Fruit fly (Drosophila melanogaster) whole organism, embryonic: ENCODE measurements around the gene CG9733.

Experiments
- CG10979 ChIP-seq: fragments of 200-800 bp; sonication (Bioruptor generic); optimal IDR thresholded peaks from 2 replicates; lab custom pipeline; 2018; ENCODE audit warnings: missing biosample characterization, mild to moderate bottlenecking, missing genetic modification characterization, moderate library complexity
- CG11456 ChIP-seq: fragments of 200-800 bp; sonication (Bioruptor generic); IDR thresholded peaks from 3 replicates; pipeline ENCODE4 v1.3.6; 2022; ENCODE audit warnings: missing biosample characterization, missing genetic modification characterization
- CG12219 ChIP-seq: fragments of 200-800 bp; sonication (Bioruptor generic); optimal IDR thresholded peaks from 3 replicates; lab custom pipeline; 2018; ENCODE audit warnings: missing biosample characterization, mild to moderate bottlenecking, missing genetic modification characterization
- CG12299 ChIP-seq: fragments of 200-800 bp; sonication (Bioruptor generic); optimal IDR thresholded peaks from 2 replicates; lab custom pipeline; 2018; ENCODE audit warnings: missing biosample characterization, mild to moderate bottlenecking, missing genetic modification characterization
- CG14710 ChIP-seq: fragments of 200-800 bp; sonication (Bioruptor generic); optimal IDR thresholded peaks from 3 replicates; lab custom pipeline; 2019; ENCODE audit warnings: missing biosample characterization, mild to moderate bottlenecking, missing genetic modification characterization, moderate library complexity
- CG17328 ChIP-seq: fragments of 200-800 bp; sonication (Bioruptor generic); IDR thresholded peaks from 2 replicates; pipeline ENCODE4 v1.3.6; 2022; ENCODE audit warnings: missing biosample characterization, missing genetic modification characterization
- CG18476 ChIP-seq: fragments of 200-800 bp; sonication (Bioruptor generic); optimal IDR thresholded peaks from 2 replicates; lab custom pipeline; 2016; ENCODE audit warnings: missing biosample characterization, mild to moderate bottlenecking, missing genetic modification characterization
- CG2199 ChIP-seq: fragments of 200-800 bp; sonication (Bioruptor generic); IDR thresholded peaks from 3 replicates; pipeline ENCODE4 v1.3.6; 2022; ENCODE audit warnings: missing biosample characterization, missing genetic modification characterization
- CG3065 ChIP-seq: fragments of 200-800 bp; sonication (Bioruptor generic); optimal IDR thresholded peaks from 2 replicates; lab custom pipeline; 2016; ENCODE audit warnings: missing biosample characterization, missing genetic modification characterization
- CG33213 ChIP-seq: fragments of 200-800 bp; sonication (Bioruptor generic); optimal IDR thresholded peaks from 3 replicates; lab custom pipeline; 2016; ENCODE audit warnings: missing biosample characterization, missing genetic modification characterization
- CG4282 ChIP-seq: fragments of 200-800 bp; sonication (Bioruptor generic); optimal IDR thresholded peaks from 2 replicates; lab custom pipeline; 2016; ENCODE audit warnings: missing biosample characterization, missing genetic modification characterization
- CG4360 ChIP-seq: fragments of 200-800 bp; sonication (Bioruptor generic); IDR thresholded peaks from 2 replicates; pipeline ENCODE4 v1.3.6; 2022; ENCODE audit warnings: missing biosample characterization, missing genetic modification characterization
- CG43689 ChIP-seq: fragments of 200-800 bp; sonication (Bioruptor generic); IDR thresholded peaks from 2 replicates; pipeline ENCODE4 v1.3.6; 2022; ENCODE audit warnings: missing biosample characterization, missing genetic modification characterization
- CG4820 ChIP-seq: fragments of 200-800 bp; sonication (Bioruptor generic); optimal IDR thresholded peaks from 3 replicates; lab custom pipeline; 2016; ENCODE audit warnings: missing biosample characterization, missing genetic modification characterization
- CG8388 ChIP-seq: fragments of 200-800 bp; sonication (Bioruptor generic); optimal IDR thresholded peaks from 2 replicates; lab custom pipeline; 2019; ENCODE audit warnings: missing biosample characterization, mild to moderate bottlenecking, missing genetic modification characterization, moderate library complexity
- CG8765 ChIP-seq: fragments of 200-800 bp; sonication (Bioruptor generic); IDR thresholded peaks from 2 replicates; pipeline ENCODE4 v1.3.6; 2022; ENCODE audit warnings: missing biosample characterization, missing genetic modification characterization
- CG8924 ChIP-seq: fragments of 200-800 bp; optimal IDR thresholded peaks from 3 replicates; lab custom pipeline; 2019; ENCODE audit warnings: missing biosample characterization, mild to moderate bottlenecking, missing genetic modification characterization, moderate library complexity
- D ChIP-seq, 2 experiments: fragments of 200-800 bp in 1 of 2; fragments of >200 bp in 1 of 2; sonication (Bioruptor generic) in 1 of 2; optimal IDR thresholded peaks; 2 replicates in 1 of 2; 3 replicates in 1 of 2; lab custom pipeline; 2017; ENCODE audit warnings: mild to moderate bottlenecking in 1 of 2, missing biosample characterization in 1 of 2, missing genetic modification characterization in 1 of 2, missing genetic modification reagents in 1 of 2
- Dad ChIP-seq: fragments of 200-800 bp; sonication (Bioruptor generic); optimal IDR thresholded peaks from 3 replicates; lab custom pipeline; 2016; ENCODE audit warnings: missing biosample characterization, missing genetic modification characterization
- Elba2 ChIP-seq: fragments of 200-800 bp; sonication (Bioruptor generic); optimal IDR thresholded peaks from 3 replicates; lab custom pipeline; 2016; ENCODE audit warnings: missing biosample characterization, missing genetic modification characterization
- Fer1 ChIP-seq: fragments of 200-800 bp; sonication (Bioruptor generic); optimal IDR thresholded peaks from 2 replicates; lab custom pipeline; 2017; ENCODE audit warnings: missing biosample characterization, mild to moderate bottlenecking, missing genetic modification characterization
- Gug ChIP-seq: fragments of 200-800 bp; sonication (Bioruptor generic); IDR thresholded peaks from 4 replicates; pipeline ENCODE4 v1.3.6; 2022; ENCODE audit warnings: missing biosample characterization, missing genetic modification characterization
- Mrtf ChIP-seq: fragments of 200-800 bp; sonication (Bioruptor generic); IDR thresholded peaks from 3 replicates; pipeline ENCODE4 v1.3.6; 2022; ENCODE audit warnings: missing biosample characterization, missing genetic modification characterization
- NK7.1 ChIP-seq: fragments of 200-800 bp; sonication (Bioruptor generic); optimal IDR thresholded peaks from 3 replicates; lab custom pipeline; 2016; ENCODE audit warnings: missing biosample characterization, missing genetic modification characterization
- Nf-YA ChIP-seq: fragments of 200-800 bp; sonication (Bioruptor generic); IDR thresholded peaks from 2 replicates; pipeline ENCODE4 v1.3.6; 2022; ENCODE audit warnings: missing biosample characterization, missing genetic modification characterization
- NfI ChIP-seq: fragments of 200-800 bp; sonication (Bioruptor generic); optimal IDR thresholded peaks from 3 replicates; lab custom pipeline; 2018; ENCODE audit warnings: missing biosample characterization, mild to moderate bottlenecking, missing genetic modification characterization, moderate library complexity
- Pdp1 ChIP-seq, 2 experiments: fragments of 200-800 bp; sonication (Bioruptor generic); optimal IDR thresholded peaks; 3 replicates each; lab custom pipeline; 2016; ENCODE audit warnings: missing biosample characterization in 2 of 2, missing genetic modification characterization in 2 of 2, mild to moderate bottlenecking in 1 of 2, moderate library complexity in 1 of 2
- Six4 ChIP-seq: fragments of 200-800 bp; sonication (Bioruptor generic); optimal IDR thresholded peaks from 2 replicates; lab custom pipeline; 2016; ENCODE audit warnings: missing biosample characterization, missing genetic modification characterization
- Sox100B ChIP-seq: fragments of 200-800 bp; sonication (Bioruptor generic); optimal IDR thresholded peaks from 3 replicates; lab custom pipeline; 2018; ENCODE audit warnings: missing biosample characterization, mild to moderate bottlenecking, missing genetic modification characterization
- Ssrp ChIP-seq: fragments of 200-800 bp; sonication (Bioruptor generic); optimal IDR thresholded peaks from 2 replicates; lab custom pipeline; 2018; ENCODE audit warnings: missing biosample characterization, mild to moderate bottlenecking, missing genetic modification characterization, moderate library complexity
- abd-A ChIP-seq: fragments of 200-800 bp; sonication (Bioruptor generic); optimal IDR thresholded peaks from 3 replicates; lab custom pipeline; 2019; ENCODE audit warnings: missing biosample characterization, mild to moderate bottlenecking, missing genetic modification characterization, moderate library complexity
- ara ChIP-seq: fragments of 200-800 bp; sonication (Bioruptor generic); IDR thresholded peaks from 2 replicates; pipeline ENCODE4 v1.3.6; 2022; ENCODE audit warnings: missing biosample characterization, missing genetic modification characterization
- bcd ChIP-seq: fragments of 200-800 bp; sonication (Bioruptor generic); optimal IDR thresholded peaks from 2 replicates; lab custom pipeline; 2017; ENCODE audit warnings: missing biosample characterization, mild to moderate bottlenecking, missing genetic modification characterization
- cad ChIP-seq: fragments of >200 bp; optimal IDR thresholded peaks from 2 replicates; lab custom pipeline; 2017; ENCODE audit warnings: missing biosample characterization, missing genetic modification characterization
- chif ChIP-seq, 2 experiments: fragments of 200-800 bp; sonication (Bioruptor generic); optimal IDR thresholded peaks; 3 replicates each; lab custom pipeline; 2016; ENCODE audit warnings: missing biosample characterization in 2 of 2, missing genetic modification characterization in 2 of 2
- chinmo ChIP-seq: fragments of 200-800 bp; sonication (Bioruptor generic); IDR thresholded peaks from 4 replicates; pipeline ENCODE4 v1.3.6; 2022; ENCODE audit warnings: missing biosample characterization, missing genetic modification characterization; ENCODE audit not compliant: partially characterized antibody
- dysf ChIP-seq: fragments of 200-800 bp; sonication (Bioruptor generic); IDR thresholded peaks from 3 replicates; pipeline ENCODE4 v1.3.6; 2022; ENCODE audit warnings: missing biosample characterization, missing genetic modification characterization
- fd102C ChIP-seq: fragments of 200-800 bp; sonication (Bioruptor generic); optimal IDR thresholded peaks from 2 replicates; lab custom pipeline; 2018; ENCODE audit warnings: missing biosample characterization, mild to moderate bottlenecking, missing genetic modification characterization, moderate library complexity
- gcm2 ChIP-seq: fragments of 200-800 bp; sonication (Bioruptor generic); optimal IDR thresholded peaks from 2 replicates; lab custom pipeline; 2016; ENCODE audit warnings: missing biosample characterization, missing genetic modification characterization
- inv ChIP-seq: fragments of 200-800 bp; sonication (Bioruptor generic); IDR thresholded peaks from 2 replicates; pipeline ENCODE4 v1.3.6; 2022; ENCODE audit warnings: missing biosample characterization, missing genetic modification characterization; ENCODE audit not compliant: partially characterized antibody
- ken ChIP-seq: fragments of 200-800 bp; sonication (Bioruptor generic); IDR thresholded peaks from 3 replicates; pipeline ENCODE4 v1.3.6; 2022; ENCODE audit warnings: missing biosample characterization, missing genetic modification characterization
- pb ChIP-seq: fragments of 200-800 bp; sonication (Bioruptor generic); optimal IDR thresholded peaks from 3 replicates; lab custom pipeline; 2016; ENCODE audit warnings: missing biosample characterization, missing genetic modification characterization
- pum ChIP-seq: fragments of 200-800 bp; sonication (Bioruptor generic); optimal IDR thresholded peaks from 2 replicates; lab custom pipeline; 2016; ENCODE audit warnings: missing biosample characterization, missing genetic modification characterization
- pzg ChIP-seq: fragments of 200-800 bp; sonication (Bioruptor generic); optimal IDR thresholded peaks from 3 replicates; lab custom pipeline; 2018; ENCODE audit warnings: missing biosample characterization, mild to moderate bottlenecking, missing genetic modification characterization, moderate library complexity
- ranshi ChIP-seq: fragments of 200-800 bp; sonication (Bioruptor generic); IDR thresholded peaks from 2 replicates; pipeline ENCODE4 v1.3.6; 2022; ENCODE audit warnings: missing biosample characterization, missing genetic modification characterization
- sr ChIP-seq: fragments of 200-800 bp; sonication (Bioruptor generic); IDR thresholded peaks from 3 replicates; pipeline ENCODE4 v1.3.6; 2022; ENCODE audit warnings: missing biosample characterization, missing genetic modification characterization
- stc ChIP-seq: fragments of 200-800 bp; sonication (Bioruptor generic); IDR thresholded peaks from 2 replicates; pipeline ENCODE4 v1.3.6; 2022; ENCODE audit warnings: missing biosample characterization, missing genetic modification characterization
- stwl ChIP-seq: fragments of 200-800 bp; sonication (Bioruptor generic); optimal IDR thresholded peaks from 3 replicates; lab custom pipeline; 2018; ENCODE audit warnings: missing biosample characterization, mild to moderate bottlenecking, missing genetic modification characterization, moderate library complexity
- tgo ChIP-seq: fragments of 200-800 bp; sonication (Bioruptor generic); IDR thresholded peaks from 3 replicates; pipeline ENCODE4 v1.3.6; 2022; ENCODE audit warnings: missing biosample characterization, missing genetic modification characterization
- tin ChIP-seq: fragments of 200-800 bp; sonication (Bioruptor generic); optimal IDR thresholded peaks from 3 replicates; lab custom pipeline; 2016; ENCODE audit warnings: missing biosample characterization, missing genetic modification characterization
- vvl ChIP-seq: fragments of 200-800 bp; sonication (Bioruptor generic); IDR thresholded peaks from 2 replicates; pipeline ENCODE4 v1.3.6; 2022; ENCODE audit warnings: missing biosample characterization, missing genetic modification characterization

The CG9733 gene

dm6 chr3R:30263708-30264107 is 17.2 kb upstream of the CG9733 start (continued):
- TF ChIP-seq vvl (GFP tag; lab: Robert Waterston, UW) (peak; percentile 62), Six4 (GFP tag; lab: Kevin White, UChicago) (no peak), gcm2 (GFP tag; lab: Kevin White, UChicago) (no peak), sr (GFP tag; lab: Robert Waterston, UW) (no peak), Sox100B (peak; percentile 29), CG12219 (GFP tag; lab: Kevin White, UChicago) (no peak), CG8924 (tag; lab: Kevin White, UChicago) (peak; percentile 35), pum (GFP tag; lab: Kevin White, UChicago) (no peak), CG17328 (GFP tag; lab: Robert Waterston, UW) (peak; percentile 63), Fer1 (GFP tag; lab: Kevin White, UChicago) (no peak), CG4360 (GFP tag; lab: Robert Waterston, UW) (no peak), CG14710 (tag; lab: Kevin White, UChicago) (peak; percentile 28), pb (GFP tag; lab: Kevin White, UChicago) (no peak), stwl (no peak), CG12299 (no peak), pzg (GFP tag; lab: Kevin White, UChicago) (no peak), CG18476 (GFP tag; lab: Kevin White, UChicago) (no peak), CG2199 (GFP tag; lab: Robert Waterston, UW) (no peak), Mrtf (GFP tag; lab: Robert Waterston, UW) (no peak), ken (GFP tag; lab: Robert Waterston, UW) (0 out of 3 replicates have a peak, but pooled peaks have one; percentile 42), NfI (no peak), fd102C (GFP tag; lab: Kevin White, UChicago) (peak; percentile 27), CG8765 (GFP tag; lab: Robert Waterston, UW) (peak; percentile 23; the same call in 1 of the 2 replicates), D (optimal IDR thresholded peaks at IDR 0.05; lab: Kevin White, UChicago) (no peak), D (GFP tag; optimal IDR thresholded peaks at IDR 0.05; lab: Kevin White, UChicago) (no peak), abd-A (tag; lab: Kevin White, UChicago) (no peak), tin (GFP tag; lab: Kevin White, UChicago) (peak; percentile 19), Dad (no peak), CG8388 (GFP tag; lab: Kevin White, UChicago) (peak; percentile 51), NK7.1 (GFP tag; lab: Kevin White, UChicago) (no peak), stc (GFP tag; lab: Robert Waterston, UW) (0 out of 2 replicates have a peak, but pooled peaks have one; percentile 10), ranshi (peak; percentile 15; the same call in 1 of the 2 replicates), ara (GFP tag; lab: Robert Waterston, UW) (0 out of 2 replicates have a peak, but pooled peaks have one; percentile 43), CG4282 (GFP tag; lab: Kevin White, UChicago) (no peak), tgo (GFP tag; lab: Robert Waterston, UW) (0 out of 3 replicates have a peak, but pooled peaks have one; percentile 33), CG4820 (GFP tag; lab: Kevin White, UChicago) (peak; percentile 14), CG11456 (GFP tag; lab: Robert Waterston, UW) (no peak), chif (GFP tag; optimal IDR thresholded peaks at IDR 0.05; lab: Kevin White, UChicago) (peak in 1 of 2 experiments; percentile 28), Gug (GFP tag; lab: Robert Waterston, UW) (peak; percentile 31; the same call in 2 of the 4 replicates), bcd (GFP tag; lab: Kevin White, UChicago) (no peak), inv (GFP tag; lab: Robert Waterston, UW) (no peak), Nf-YA (GFP tag; lab: Robert Waterston, UW) (no peak), Ssrp (tag; lab: Kevin White, UChicago) (peak; percentile 21), CG3065 (GFP tag; lab: Kevin White, UChicago) (no peak), dysf (peak; percentile 43; the same call in 1 of the 3 replicates), Elba2 (GFP tag; lab: Kevin White, UChicago) (no peak), CG10979 (tag; lab: Kevin White, UChicago) (peak; percentile 45), CG43689 (no peak), chinmo (GFP tag; lab: Robert Waterston, UW) (no peak), CG33213 (no peak), cad (GFP tag; lab: Kevin White, UChicago) (no peak), Pdp1 (GFP tag; optimal IDR thresholded peaks at IDR 0.05; lab: Kevin White, UChicago) (peak; percentile 27 to 45)
